Worm (Caenorhabditis elegans) whole organism, L1 larva: ENCODE results near the gene tab-1.

ENCODE experiments used
- aha-1 ChIP-seq: fragments of 150-350 bp; optimal IDR thresholded peaks from 2 replicates; lab custom pipeline; 2014; ENCODE audit warnings: missing biosample characterization, missing genetic modification characterization
- ama-1 ChIP-seq: fragments of 150-350 bp; optimal IDR thresholded peaks from 2 replicates; lab custom pipeline; 2014
- ceh-82 ChIP-seq, 3 experiments: fragments of 150-350 bp in 1 of 3; sonication (generic microtip) in 2 of 3; optimal IDR thresholded peaks; 2 replicates each; lab custom pipeline; 2014 to 2017; ENCODE audit warnings: missing biosample characterization in 3 of 3, missing genetic modification characterization in 3 of 3
- ces-1 ChIP-seq: fragments of 150-350 bp; optimal IDR thresholded peaks from 2 replicates; lab custom pipeline; 2014; ENCODE audit warnings: missing biosample characterization, missing genetic modification reagents, missing genetic modification characterization
- nhr-11 ChIP-seq: fragments of 150-350 bp; optimal IDR thresholded peaks from 2 replicates; lab custom pipeline; 2014; ENCODE audit warnings: missing biosample characterization, missing genetic modification characterization
- nhr-77 ChIP-seq: fragments of 150-350 bp; optimal IDR thresholded peaks from 2 replicates; lab custom pipeline; 2014; ENCODE audit warnings: missing biosample characterization, missing genetic modification characterization
- snu-23 ChIP-seq: sonication (generic microtip); optimal IDR thresholded peaks from 2 replicates; lab custom pipeline; 2016; ENCODE audit warnings: missing genetic modification characterization, missing compliant biosample characterization
- sup-37 ChIP-seq: fragments of 200-800 bp; sonication (Bioruptor generic); optimal IDR thresholded peaks from 2 replicates; lab custom pipeline; 2018; ENCODE audit warnings: mild to moderate bottlenecking, missing genetic modification characterization, missing compliant biosample characterization
- unc-130 ChIP-seq: fragments of 150-350 bp; optimal IDR thresholded peaks from 2 replicates; lab custom pipeline; 2017; ENCODE audit warnings: missing biosample characterization, missing genetic modification characterization, inconsistent platforms
- unc-62 ChIP-seq: fragments of 150-350 bp; optimal IDR thresholded peaks from 2 replicates; lab custom pipeline; 2014; ENCODE audit warnings: missing biosample characterization, missing genetic modification reagents, missing genetic modification characterization
- xbp-1 ChIP-seq: sonication (generic microtip); optimal IDR thresholded peaks from 2 replicates; lab custom pipeline; 2016; ENCODE audit warnings: missing genetic modification characterization, missing compliant biosample characterization
- ztf-11 ChIP-seq, 2 experiments: sonication (generic microtip); optimal IDR thresholded peaks; 2 replicates each; lab custom pipeline; 2016 to 2017; ENCODE audit warnings: missing genetic modification characterization in 2 of 2, missing biosample characterization in 1 of 2, missing compliant biosample characterization in 1 of 2
- ztf-4 ChIP-seq: fragments of 150-350 bp; optimal IDR thresholded peaks from 2 replicates; lab custom pipeline; 2014; ENCODE audit warnings: missing biosample characterization, missing genetic modification characterization

DNA sequence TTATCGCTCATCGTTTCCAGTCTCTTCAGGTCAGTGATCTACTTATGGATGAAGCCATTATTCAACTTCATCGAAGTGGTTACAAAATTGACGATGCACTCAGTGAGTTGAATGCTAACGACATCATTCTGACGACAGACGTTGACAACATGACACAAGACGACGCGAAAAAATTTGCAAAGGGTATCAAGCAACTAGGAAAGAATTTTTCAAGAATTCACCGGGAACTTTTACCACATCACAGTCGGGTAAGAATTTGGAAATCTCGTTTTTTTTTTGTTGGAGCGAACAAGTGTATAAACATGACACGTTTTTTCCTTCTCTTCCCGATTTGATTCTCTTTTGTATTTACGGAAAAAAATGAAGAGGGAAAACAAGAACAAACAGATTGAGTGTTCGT lies 37.5 kb downstream of the tab-1 start:
- TF ChIP-seq nhr-11 (no peak), ceh-82 (tag; optimal IDR thresholded peaks at IDR 0.05; lab: Kevin White, UChicago) (no peak), nhr-77 (tag; lab: Kevin White, UChicago) (no peak), ama-1 (lab: Kevin White, UChicago) (no peak), unc-62 (GFP tag; lab: Kevin White, UChicago) (no peak), ztf-11 (tag; optimal IDR thresholded peaks at IDR 0.05; lab: Kevin White, UChicago) (no peak), unc-130 (no peak), sup-37 (GFP tag; lab: Kevin White, UChicago) (no peak), xbp-1 (no peak), snu-23 (GFP tag; lab: Kevin White, UChicago) (no peak), aha-1 (tag; lab: Kevin White, UChicago) (no peak), ces-1 (GFP tag; lab: Kevin White, UChicago) (no peak), ztf-4 (tag; lab: Kevin White, UChicago) (no peak)
